Fruit fly (Drosophila melanogaster): Measurements from ENCODE around the gene CG7573.

CG7573 gene

DNA sequence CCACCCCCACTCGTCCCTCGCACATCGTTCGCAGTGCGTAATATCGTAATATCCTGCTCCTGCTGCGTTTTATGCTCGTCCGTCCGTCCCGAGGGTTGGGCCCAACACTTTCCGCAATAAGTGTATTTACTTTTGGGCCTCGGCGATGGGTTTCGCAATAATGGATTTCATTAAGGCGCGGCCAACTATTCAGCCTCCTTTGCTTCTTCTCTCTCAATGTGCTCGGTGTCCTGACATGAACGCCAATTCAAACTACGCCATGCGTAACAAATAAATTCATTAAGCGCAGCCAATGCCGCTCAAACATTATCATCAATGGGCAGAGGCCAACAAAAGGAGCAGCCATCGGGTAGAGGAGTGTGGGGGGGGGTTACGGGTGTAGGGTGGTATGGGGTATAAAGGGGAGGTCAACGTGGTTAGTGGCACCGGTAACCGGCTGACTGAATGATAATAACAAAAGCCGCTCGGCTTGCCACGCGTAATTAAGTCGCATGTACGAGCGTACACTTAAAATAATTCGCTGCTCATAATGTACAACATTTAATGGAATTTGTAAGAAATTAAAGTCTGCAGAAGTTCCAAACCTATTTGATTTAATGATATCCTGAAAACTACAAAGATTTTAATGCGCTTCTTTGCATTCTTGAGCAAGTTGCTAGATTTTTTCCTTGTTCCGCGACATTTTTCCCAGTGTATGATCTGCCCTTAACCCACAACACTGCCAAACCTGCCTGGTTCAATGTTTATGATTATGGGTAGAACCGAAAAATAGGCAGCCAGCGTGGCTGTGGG lies 7.9 kb upstream of the CG7573 start (continued):
- TF ChIP-seq CG31224 (GFP tag; IDR thresholded peaks at IDR 0.05) (no peak), Ets65A (GFP tag) (peak; percentile 7), slp2 (GFP tag; optimal IDR thresholded peaks at IDR 0.05) (no peak), CG10366 (GFP tag; IDR thresholded peaks at IDR 0.05) (peak; percentile 22; the same call in 1 of the 2 replicates), shn (GFP tag; optimal IDR thresholded peaks at IDR 0.05) (no peak), exex (tag; optimal IDR thresholded peaks at IDR 0.05) (no peak), jing (GFP tag; optimal IDR thresholded peaks at IDR 0.05) (no peak), CG12236 (GFP tag; optimal IDR thresholded peaks at IDR 0.05) (no peak), Gug (GFP tag; IDR thresholded peaks at IDR 0.05) (no peak), eyg (GFP tag; optimal IDR thresholded peaks at IDR 0.05) (no peak), ap (GFP tag; IDR thresholded peaks at IDR 0.05) (0 out of 2 replicates have a peak, but pooled peaks have one; percentile 5), CG31388 (GFP tag; optimal IDR thresholded peaks at IDR 0.05) (no peak), CG42726 (GFP tag; IDR thresholded peaks at IDR 0.05; ENCODE audit: partially characterized antibody) (no peak), CG17568 (GFP tag; optimal IDR thresholded peaks at IDR 0.05) (no peak), CG17612 (GFP tag; IDR thresholded peaks at IDR 0.05) (no peak), Doc3 (GFP tag; IDR thresholded peaks at IDR 0.05; ENCODE audit: partially characterized antibody) (no peak), CG1233 (GFP tag; optimal IDR thresholded peaks at IDR 0.05) (peak; percentile 18), tup (GFP tag; optimal IDR thresholded peaks at IDR 0.05) (no peak), Bdp1 (GFP tag; optimal IDR thresholded peaks at IDR 0.05) (peak; percentile 12), B-H2 (GFP tag; optimal IDR thresholded peaks at IDR 0.05) (no peak), gcm (GFP tag; optimal IDR thresholded peaks at IDR 0.05) (no peak), CG1792 (GFP tag; optimal IDR thresholded peaks at IDR 0.05) (peak; percentile 11), CG9727 (GFP tag; optimal IDR thresholded peaks at IDR 0.05) (peak; percentile 62), croc (GFP tag; conservative IDR thresholded peaks at IDR 0.05) (no peak; the same call in 2 of the 3 replicates), CG9876 (GFP tag; optimal IDR thresholded peaks at IDR 0.05) (no peak), CG8944 (GFP tag; optimal IDR thresholded peaks at IDR 0.05) (peak; percentile 48), CG14050 (GFP tag; IDR thresholded peaks at IDR 0.05) (no peak), dan (GFP tag; IDR thresholded peaks at IDR 0.05) (no peak), bbx (GFP tag; IDR thresholded peaks at IDR 0.05; ENCODE audit: partially characterized antibody) (no peak), ato (GFP tag; IDR thresholded peaks at IDR 0.05; ENCODE audit: partially characterized antibody) (no peak), CG10274 (GFP tag; optimal IDR thresholded peaks at IDR 0.05) (no peak), D (optimal IDR thresholded peaks at IDR 0.05) (no peak), D (GFP tag; optimal IDR thresholded peaks at IDR 0.05) (peak; percentile 20), sim (GFP tag; IDR thresholded peaks at IDR 0.05) (no peak), gsb-n (tag; optimal IDR thresholded peaks at IDR 0.05) (peak; percentile 8), slou (GFP tag; optimal IDR thresholded peaks at IDR 0.05) (no peak), CG18599 (GFP tag; optimal IDR thresholded peaks at IDR 0.05) (peak; percentile 62), HLH3B (GFP tag; IDR thresholded peaks at IDR 0.05) (no peak), scrt (GFP tag; optimal IDR thresholded peaks at IDR 0.05) (no peak), Sox100B (GFP tag; optimal IDR thresholded peaks at IDR 0.05) (peak; percentile 43), knrl (GFP tag; IDR thresholded peaks at IDR 0.05; ENCODE audit: partially characterized antibody) (no peak), CG6254 (GFP tag; optimal IDR thresholded peaks at IDR 0.05) (peak; percentile 25), vvl (GFP tag; IDR thresholded peaks at IDR 0.05) (peak; percentile 55), dpn (GFP tag; optimal IDR thresholded peaks at IDR 0.05) (peak; percentile 28 to 55), esg (GFP tag; conservative IDR thresholded peaks at IDR 0.05) (peak; percentile 33; the same call in 1 of the 2 replicates), sr (GFP tag; IDR thresholded peaks at IDR 0.05) (no peak), sd (tag; optimal IDR thresholded peaks at IDR 0.05) (no peak), Nf-YC (tag; optimal IDR thresholded peaks at IDR 0.05) (no peak), fd64A (GFP tag; optimal IDR thresholded peaks at IDR 0.05) (no peak), CG4360 (GFP tag; IDR thresholded peaks at IDR 0.05) (no peak)

All from whole organism, embryonic.